Worm (Caenorhabditis elegans): ENCODE data around the gene ztf-8.

The ztf-8 gene

ce11 chrIII:5273396-5273857 lies at the start of gene ztf-8:
ztf-8 (minus strand) TSS chrIII:5273471.
- no peak for TF ChIP-seq unc-62 (GFP tag; optimal IDR thresholded peaks at IDR 0.05)

ce11 chrIII:5321661-5322060 lies 48.4 kb upstream of the ztf-8 start, which contains the start of gene F52C9.3:
F52C9.3 (plus strand) TSS chrIII:5321885.
- TF ChIP-seq unc-62 (GFP tag; optimal IDR thresholded peaks at IDR 0.05), result no peak

- no peak for TF ChIP-seq unc-62 (GFP tag; optimal IDR thresholded peaks at IDR 0.05)
These were observed 45.3 kb upstream of the ztf-8 start for ce11 chrIII:5318610-5319009.

ce11 chrIII:5310940-5311339 lies 37.7 kb upstream of the ztf-8 start, which contains the start of gene pqe-1:
pqe-1 (plus strand) TSS chrIII:5311240.
- TF ChIP-seq unc-62 (GFP tag; optimal IDR thresholded peaks at IDR 0.05), result no peak

DNA sequence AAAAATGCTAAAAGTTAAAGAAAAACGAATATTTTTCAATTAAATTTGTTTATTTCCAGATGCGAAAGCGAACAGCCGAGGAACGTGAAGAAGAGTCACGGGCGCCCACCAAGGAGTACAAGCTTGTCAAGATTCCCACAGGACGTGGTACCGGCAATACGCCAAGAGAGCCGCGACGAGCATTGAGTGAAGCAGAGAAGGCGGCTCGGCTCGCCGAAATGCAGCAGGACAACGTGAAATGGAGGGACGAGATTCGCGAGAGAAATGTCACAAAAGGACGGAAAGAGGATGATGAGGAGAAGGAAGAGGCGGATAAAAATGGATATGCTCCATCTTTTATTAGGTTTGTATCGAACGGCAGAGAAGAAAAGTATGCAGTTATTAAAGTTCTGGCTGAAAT lies 37.1 kb upstream of the ztf-8 start:
- TF ChIP-seq unc-62 (GFP tag; optimal IDR thresholded peaks at IDR 0.05), result no peak

- no peak for TF ChIP-seq unc-62 (GFP tag; optimal IDR thresholded peaks at IDR 0.05)
These were observed 35.0 kb upstream of the ztf-8 start, which contains the start of gene mog-3 for ce11 chrIII:5308278-5308677. mog-3 (plus strand) TSS chrIII:5308596.

DNA sequence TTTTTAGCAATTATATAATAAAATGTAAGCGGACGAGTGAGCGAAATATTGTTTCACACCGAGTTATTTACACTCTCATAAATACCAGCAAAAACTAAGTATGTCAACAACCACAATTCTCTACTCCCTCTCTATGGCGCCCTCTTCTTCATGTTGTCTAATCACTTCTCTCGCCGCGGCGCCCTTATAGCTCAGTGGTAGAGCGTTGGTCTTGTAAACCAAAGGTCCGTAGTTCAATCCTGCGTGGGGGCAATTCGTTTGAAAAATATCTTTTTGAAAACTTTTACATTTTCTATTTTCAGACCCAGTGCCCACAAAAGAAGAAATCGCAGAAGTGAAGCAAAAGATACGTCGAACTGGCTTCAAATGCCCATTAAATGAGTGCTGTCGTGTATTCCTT lies 32.5 kb upstream of the ztf-8 start:
- TF ChIP-seq unc-62 (GFP tag; optimal IDR thresholded peaks at IDR 0.05), result no peak

- no peak for TF ChIP-seq unc-62 (GFP tag; optimal IDR thresholded peaks at IDR 0.05)
These were observed 30.8 kb upstream of the ztf-8 start for ce11 chrIII:5304044-5304443.

DNA sequence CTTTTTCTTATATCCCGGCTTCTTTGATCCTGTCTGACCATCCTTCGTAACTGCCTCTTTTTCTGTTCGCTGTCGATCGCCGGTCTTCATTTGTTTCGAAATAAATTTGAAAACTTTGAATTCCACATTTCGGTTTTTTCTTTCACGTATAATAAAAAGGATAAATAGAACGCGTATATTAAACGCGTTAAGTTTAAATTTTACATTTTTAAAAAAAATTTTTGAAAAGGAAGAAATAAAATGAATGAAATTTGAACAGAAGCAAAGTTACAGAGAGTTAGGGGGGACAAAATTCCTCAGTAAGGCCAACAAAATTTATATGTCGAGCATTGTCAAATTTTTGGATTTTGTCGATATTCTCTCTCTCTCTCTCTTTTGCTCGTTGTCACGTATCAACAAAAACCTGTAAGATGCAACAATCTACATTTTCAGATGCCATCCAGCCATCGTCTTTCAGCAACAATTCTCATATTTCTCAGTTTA lies 28.6 kb upstream of the ztf-8 start, which contains the start of the genes T15B12.2 and F52C9.5:
Gene T15B12.2 (minus strand): TSS at position 101 of the 483 bp plus-strand sequence.
Gene F52C9.5 (plus strand): TSS at position 433 of the 483 bp plus-strand sequence.
- TF ChIP-seq unc-62 (GFP tag; optimal IDR thresholded peaks at IDR 0.05), result no peak

DNA sequence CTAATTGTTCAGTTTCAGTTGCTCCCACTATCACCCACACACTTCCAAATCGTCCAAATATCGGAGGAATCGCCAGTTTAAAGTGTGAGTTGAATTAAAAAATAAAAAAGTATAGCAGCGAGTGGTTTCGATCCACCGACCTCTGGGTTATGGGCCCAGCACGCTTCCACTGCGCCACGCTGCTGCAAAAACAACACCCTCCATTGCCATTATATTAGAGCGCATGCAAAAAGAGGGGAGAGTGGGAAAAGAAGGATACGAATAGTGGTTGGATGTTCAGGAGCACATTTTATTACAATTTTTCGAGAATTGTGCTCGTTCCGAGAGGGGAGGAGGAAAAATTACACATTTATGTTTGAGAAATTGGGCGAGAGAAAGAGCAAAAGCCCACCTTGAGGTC lies 21.6 kb upstream of the ztf-8 start:
- TF ChIP-seq unc-62 (GFP tag; optimal IDR thresholded peaks at IDR 0.05), result no peak

DNA sequence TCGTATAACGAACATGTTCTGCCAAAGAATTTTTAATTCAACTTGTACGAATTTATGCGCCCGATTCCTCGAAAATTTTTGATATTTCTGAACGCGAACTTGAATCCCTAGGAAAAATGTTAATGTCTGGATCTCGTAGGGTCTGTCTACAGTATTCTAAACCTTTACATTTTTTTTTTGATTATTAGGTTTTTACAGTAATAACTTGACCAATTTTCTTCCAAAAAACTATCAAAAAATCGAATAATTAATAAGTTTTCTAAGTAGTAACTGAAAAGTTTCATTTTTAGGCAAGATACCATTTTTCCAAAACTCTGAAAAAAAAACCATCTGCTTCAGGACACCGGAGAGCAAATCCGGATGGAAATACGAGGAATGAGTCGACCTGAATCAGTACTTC lies 21.0 kb upstream of the ztf-8 start:
- no peak for TF ChIP-seq unc-62 (GFP tag; optimal IDR thresholded peaks at IDR 0.05)

ce11 chrIII:5291281-5291680 lies 18.0 kb upstream of the ztf-8 start:
- no peak for TF ChIP-seq unc-62 (GFP tag; optimal IDR thresholded peaks at IDR 0.05)

DNA sequence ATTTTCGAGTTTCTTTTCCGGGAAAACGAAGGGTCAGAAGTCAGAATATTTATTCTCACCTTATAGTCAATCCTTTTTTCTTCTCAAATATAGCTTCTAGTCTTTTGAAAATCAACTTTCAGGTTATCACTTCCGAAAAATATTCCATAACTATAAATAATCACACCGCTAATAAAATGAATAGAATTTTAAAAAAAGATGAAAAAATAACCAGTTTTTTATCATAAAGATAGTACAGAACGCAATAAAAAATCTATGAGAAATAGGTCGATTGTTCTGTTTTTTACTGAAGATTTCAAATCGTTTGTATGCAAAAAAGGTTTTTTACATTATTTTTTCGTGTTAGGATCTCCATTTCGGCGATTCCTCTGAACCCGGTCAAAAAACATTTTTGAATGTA lies 17.0 kb upstream of the ztf-8 start:
- no peak for TF ChIP-seq unc-62 (GFP tag; optimal IDR thresholded peaks at IDR 0.05)

- no peak for TF ChIP-seq unc-62 (GFP tag; optimal IDR thresholded peaks at IDR 0.05)
These were observed 14.6 kb upstream of the ztf-8 start, which contains the start of gene T15B12.1 for ce11 chrIII:5287877-5288276. T15B12.1 (plus strand) TSS chrIII:5288177.

DNA sequence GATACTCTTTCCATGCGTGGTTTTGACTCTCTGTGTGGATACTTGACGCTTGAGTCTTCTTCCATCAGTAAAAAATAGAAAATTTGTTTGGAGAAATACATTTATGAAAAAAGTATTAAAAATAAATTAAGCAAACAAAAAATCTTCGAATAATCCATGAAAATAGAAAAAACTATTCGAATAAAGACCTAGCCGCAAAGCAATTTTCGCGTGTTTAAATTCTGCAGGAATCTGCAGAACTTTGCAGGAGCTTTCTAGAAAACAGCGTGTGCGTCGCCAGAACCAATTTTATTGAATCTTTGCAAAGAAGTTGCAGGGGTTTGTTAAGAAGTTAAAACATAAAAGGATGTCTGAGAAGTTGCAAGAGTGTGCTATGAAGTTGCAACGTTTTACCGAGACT lies 12.9 kb upstream of the ztf-8 start, which contains the start of gene ZC395.11:
Gene ZC395.11 (minus strand): TSS at position 101 of the 400 bp plus-strand sequence.
- no peak for TF ChIP-seq unc-62 (GFP tag; optimal IDR thresholded peaks at IDR 0.05)

- TF ChIP-seq unc-62 (GFP tag; optimal IDR thresholded peaks at IDR 0.05), result no peak
These were observed 12.2 kb upstream of the ztf-8 start for ce11 chrIII:5285484-5285883.

- no peak for TF ChIP-seq unc-62 (GFP tag; optimal IDR thresholded peaks at IDR 0.05)
These were observed 7.0 kb upstream of the ztf-8 start for ce11 chrIII:5280228-5280627.

DNA sequence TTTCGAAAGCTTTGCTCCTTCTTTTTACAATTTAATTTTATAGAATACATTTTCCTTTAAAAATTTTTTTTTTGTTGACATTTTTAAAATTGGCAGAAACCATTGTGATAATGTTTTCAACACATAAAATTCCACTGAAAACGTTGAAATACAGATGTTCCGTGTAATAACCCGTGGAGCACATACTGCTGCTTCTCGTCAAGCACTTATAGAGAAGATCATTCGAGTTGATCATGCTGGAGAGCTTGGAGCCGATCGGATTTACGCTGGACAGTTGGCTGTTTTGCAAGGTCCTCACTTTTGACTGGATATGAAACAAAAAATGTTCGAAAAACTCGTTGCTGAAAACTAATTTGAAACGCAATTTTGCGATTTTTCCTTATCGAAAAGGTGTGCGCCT lies 4.5 kb upstream of the ztf-8 start, which contains the start of gene clk-1:
Gene clk-1 (plus strand): TSS at position 155 of the 400 bp plus-strand sequence.
- no peak for TF ChIP-seq unc-62 (GFP tag; optimal IDR thresholded peaks at IDR 0.05)
